Fruit fly (Drosophila melanogaster) whole organism, embryonic: ENCODE measurements around the gene CG7907.
A peak's percentile ranks its signal among the peaks of the same experiment; 100 is the strongest.

Experiments
- CG13287 ChIP-seq: fragments of 200-800 bp; sonication (Bioruptor generic); IDR thresholded peaks from 2 replicates; pipeline ENCODE4 v1.3.6; 2022; ENCODE audit warnings: missing biosample characterization, missing genetic modification characterization; ENCODE audit not compliant: partially characterized antibody
- CG17328 ChIP-seq: fragments of 200-800 bp; sonication (Bioruptor generic); IDR thresholded peaks from 2 replicates; pipeline ENCODE4 v1.3.6; 2022; ENCODE audit warnings: missing biosample characterization, missing genetic modification characterization
- CG30431 ChIP-seq: fragments of 200-800 bp; sonication (Bioruptor generic); optimal IDR thresholded peaks from 2 replicates; lab custom pipeline; 2017; ENCODE audit warnings: missing biosample characterization, missing genetic modification characterization
- CG3163 ChIP-seq: fragments of 200-800 bp; sonication (Bioruptor generic); optimal IDR thresholded peaks from 3 replicates; lab custom pipeline; 2016; ENCODE audit warnings: missing biosample characterization, missing genetic modification characterization
- CG34376 ChIP-seq: fragments of 200-800 bp; sonication (Bioruptor generic); optimal IDR thresholded peaks from 2 replicates; lab custom pipeline; 2018; ENCODE audit warnings: missing biosample characterization, mild to moderate bottlenecking, missing genetic modification characterization
- CG4404 ChIP-seq: fragments of 200-800 bp; sonication (Bioruptor generic); IDR thresholded peaks from 2 replicates; pipeline ENCODE4 v1.3.6; 2022; ENCODE audit warnings: missing biosample characterization, missing genetic modification characterization
- CG6175 ChIP-seq: fragments of 200-800 bp; sonication (Bioruptor generic); IDR thresholded peaks from 3 replicates; pipeline ENCODE4 v1.3.6; 2022; ENCODE audit warnings: missing biosample characterization, missing genetic modification characterization
- CG9727 ChIP-seq: fragments of 200-800 bp; sonication (Bioruptor generic); optimal IDR thresholded peaks from 3 replicates; lab custom pipeline; 2017; ENCODE audit warnings: missing biosample characterization, mild to moderate bottlenecking, missing genetic modification characterization
- D19A ChIP-seq: fragments of 200-800 bp; optimal IDR thresholded peaks from 3 replicates; lab custom pipeline; 2019; ENCODE audit warnings: missing biosample characterization, mild to moderate bottlenecking, missing genetic modification characterization, moderate library complexity
- Dref ChIP-seq: fragments of 200-800 bp; sonication (Bioruptor generic); IDR thresholded peaks from 2 replicates; pipeline ENCODE4 v1.3.6; 2022; ENCODE audit warnings: missing biosample characterization, missing genetic modification characterization
- Fer3 ChIP-seq: fragments of 200-800 bp; sonication (Bioruptor generic); optimal IDR thresholded peaks from 2 replicates; lab custom pipeline; 2018; ENCODE audit warnings: missing biosample characterization, mild to moderate bottlenecking, missing genetic modification characterization, moderate library complexity
- Neu2 ChIP-seq: fragments of 200-800 bp; sonication (Bioruptor generic); optimal IDR thresholded peaks from 3 replicates; lab custom pipeline; 2016; ENCODE audit warnings: missing biosample characterization, missing genetic modification characterization, borderline replicate concordance
- Ssrp ChIP-seq: fragments of 200-800 bp; sonication (Bioruptor generic); optimal IDR thresholded peaks from 2 replicates; lab custom pipeline; 2018; ENCODE audit warnings: missing biosample characterization, mild to moderate bottlenecking, missing genetic modification characterization, moderate library complexity
- Xrp1 ChIP-seq: fragments of 200-800 bp; sonication (Bioruptor generic); IDR thresholded peaks from 2 replicates; pipeline ENCODE4 v1.3.6; 2022; ENCODE audit warnings: missing biosample characterization, missing genetic modification characterization
- ase ChIP-seq: fragments of 200-800 bp; sonication (Bioruptor generic); IDR thresholded peaks from 3 replicates; pipeline ENCODE4 v1.3.6; 2022; ENCODE audit warnings: missing biosample characterization, missing genetic modification characterization
- cad ChIP-seq: fragments of >200 bp; optimal IDR thresholded peaks from 2 replicates; lab custom pipeline; 2017; ENCODE audit warnings: missing biosample characterization, missing genetic modification characterization
- cas ChIP-seq: fragments of 200-800 bp; sonication (Bioruptor generic); IDR thresholded peaks from 2 replicates; pipeline ENCODE4 v1.3.6; 2022; ENCODE audit warnings: missing biosample characterization, missing genetic modification characterization
- dpn ChIP-seq, 2 experiments: fragments of 200-800 bp; sonication (Bioruptor generic); optimal IDR thresholded peaks; 3 replicates each; lab custom pipeline; 2016; ENCODE audit warnings: missing biosample characterization in 2 of 2, missing genetic modification characterization in 2 of 2
- esg ChIP-seq: fragments of 200-800 bp; sonication (Bioruptor generic); conservative IDR thresholded peaks from 2 replicates; pipeline ENCODE4 v1.3.6; 2022; ENCODE audit warnings: missing biosample characterization, missing genetic modification characterization
- lbe ChIP-seq: fragments of 200-800 bp; sonication (Bioruptor generic); optimal IDR thresholded peaks from 2 replicates; lab custom pipeline; 2016; ENCODE audit warnings: missing biosample characterization, mild to moderate bottlenecking, missing genetic modification characterization
- mirr ChIP-seq: fragments of 200-800 bp; sonication (Bioruptor generic); optimal IDR thresholded peaks from 3 replicates; lab custom pipeline; 2018; ENCODE audit warnings: missing biosample characterization, mild to moderate bottlenecking, missing genetic modification characterization
- prd ChIP-seq, 3 experiments: fragments of >200 bp in 2 of 3; fragments of 200-800 bp in 1 of 3; sonication (Bioruptor generic) in 1 of 3; optimal IDR thresholded peaks in 2 of 3; IDR thresholded peaks in 1 of 3; 2 replicates in 2 of 3; 3 replicates in 1 of 3; pipeline versions ENCODE4 v1.3.6 to Lab custom; 2017 to 2022; ENCODE audit warnings: missing biosample characterization in 1 of 3, missing genetic modification characterization in 1 of 3
- sens ChIP-seq: fragments of 200-800 bp; sonication (Bioruptor generic); peaks from one replicate; lab custom pipeline; 2016; ENCODE audit warnings: missing biosample characterization, missing genetic modification characterization
- sisA ChIP-seq: fragments of 200-800 bp; sonication (Bioruptor generic); IDR thresholded peaks from 2 replicates; pipeline ENCODE4 v1.3.6; 2022; ENCODE audit warnings: missing biosample characterization, missing genetic modification characterization
- trem ChIP-seq: fragments of 200-800 bp; optimal IDR thresholded peaks from 3 replicates; lab custom pipeline; 2019; ENCODE audit warnings: missing biosample characterization, mild to moderate bottlenecking, missing genetic modification characterization, moderate library complexity
- trh ChIP-seq: fragments of 200-800 bp; sonication (Bioruptor generic); optimal IDR thresholded peaks from 2 replicates; lab custom pipeline; 2016; ENCODE audit warnings: missing biosample characterization, missing genetic modification characterization

Gene CG7907

DNA sequence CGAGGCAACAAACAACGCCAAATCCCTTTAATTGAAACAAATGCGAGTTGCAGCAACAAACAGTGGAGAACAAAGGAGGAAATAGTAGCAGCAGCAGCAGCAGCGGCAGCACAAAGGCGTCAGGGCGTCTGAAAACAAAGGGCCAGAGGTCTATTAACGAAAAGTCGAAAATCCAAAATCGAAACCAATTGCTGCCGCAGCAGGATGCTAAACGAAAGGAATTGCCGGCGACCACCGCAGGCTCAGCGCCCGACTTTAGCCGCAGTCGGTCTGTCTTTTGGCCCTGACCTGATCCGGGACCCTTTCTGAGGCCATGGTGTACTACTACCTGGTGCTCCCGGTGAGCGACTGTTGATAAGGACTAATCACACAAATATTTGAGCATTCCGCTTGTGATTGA lies 44.1 kb downstream of the CG7907 start (continued):
- TF ChIP-seq Dref (GFP tag; lab: Robert Waterston, UW) = 0 out of 2 replicates have a peak, but pooled peaks have one; percentile 24

DNA sequence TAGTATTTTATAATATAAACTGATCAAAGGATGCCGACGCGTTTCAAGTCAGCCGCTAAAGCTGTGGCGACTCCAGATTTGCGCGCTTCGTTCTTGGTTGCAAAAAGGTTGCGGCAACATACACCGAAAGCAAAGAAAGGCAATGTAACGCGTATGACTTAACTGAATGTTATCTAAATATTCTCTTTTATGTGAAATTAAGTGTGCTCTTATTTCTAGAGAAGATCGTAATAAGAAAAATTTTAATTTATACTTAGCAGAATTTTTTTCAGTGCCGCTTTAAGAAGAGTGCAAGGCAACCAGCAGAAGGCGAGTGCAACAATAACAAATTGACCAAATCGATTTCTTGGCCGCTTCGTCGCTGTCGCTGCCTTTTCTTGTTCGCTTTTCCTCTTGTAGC lies 48.6 kb downstream of the CG7907 start:
- TF ChIP-seq sisA (GFP tag; lab: Robert Waterston, UW) (no peak), CG6175 (GFP tag; lab: Robert Waterston, UW) (no peak), CG17328 (GFP tag; lab: Robert Waterston, UW) (peak; percentile 12; the same call in 1 of the 2 replicates), cas (GFP tag; lab: Robert Waterston, UW) (no peak), Neu2 (no peak), ase (no peak), CG13287 (GFP tag; lab: Robert Waterston, UW) (no peak), cad (GFP tag; lab: Kevin White, UChicago) (no peak), dpn (GFP tag; optimal IDR thresholded peaks at IDR 0.05; lab: Kevin White, UChicago) (no peak), lbe (GFP tag; lab: Kevin White, UChicago) (peak; percentile 41), CG4404 (GFP tag; lab: Robert Waterston, UW) (no peak), Fer3 (no peak), trh (no peak), CG34376 (GFP tag; lab: Kevin White, UChicago) (no peak), esg (GFP tag; lab: Robert Waterston, UW) (no peak), CG3163 (GFP tag; lab: Kevin White, UChicago) (no peak), CG9727 (GFP tag; lab: Kevin White, UChicago) (peak; percentile 17), CG30431 (no peak), Xrp1 (GFP tag; lab: Robert Waterston, UW) (peak; percentile 15; the same call in 1 of the 2 replicates), prd (optimal IDR thresholded peaks at IDR 0.05; lab: Kevin White, UChicago) (no peak), prd (GFP tag; IDR thresholded peaks at IDR 0.05; lab: Robert Waterston, UW) (peak; percentile 61; the same call in 2 of the 3 replicates), trem (tag; lab: Kevin White, UChicago) (no peak), mirr (GFP tag; lab: Kevin White, UChicago) (no peak), Ssrp (tag; lab: Kevin White, UChicago) (no peak), sens (GFP tag; lab: Kevin White, UChicago) (peak; percentile 36), D19A (no peak)
